Fruit fly (Drosophila melanogaster) whole organism, embryonic: Measurements from ENCODE around the gene CG31675.

Source experiments
- Antp ChIP-seq: fragments of 200-800 bp; sonication (Bioruptor generic); optimal IDR thresholded peaks from 3 replicates; lab custom pipeline; 2016; ENCODE audit warnings: missing biosample characterization, missing genetic modification characterization
- Awh ChIP-seq: fragments of 200-800 bp; sonication (Bioruptor generic); IDR thresholded peaks from 2 replicates; pipeline ENCODE4, ENCODE4 v1.3.6; 2022; ENCODE audit warnings: missing biosample characterization, missing genetic modification characterization
- Bgb ChIP-seq: fragments of 200-800 bp; sonication (Bioruptor generic); IDR thresholded peaks from 2 replicates; pipeline ENCODE4 v1.3.6; 2022; ENCODE audit warnings: missing biosample characterization, missing genetic modification characterization; ENCODE audit not compliant: partially characterized antibody
- CG11247 ChIP-seq: fragments of 200-800 bp; sonication (Bioruptor generic); IDR thresholded peaks from 2 replicates; pipeline ENCODE4 v1.3.6; 2022; ENCODE audit warnings: missing biosample characterization, missing genetic modification characterization
- CG11696 ChIP-seq: fragments of 200-800 bp; sonication (Bioruptor generic); IDR thresholded peaks from 2 replicates; pipeline ENCODE4 v1.3.6; 2022; ENCODE audit warnings: missing biosample characterization, missing genetic modification characterization
- CG12659 ChIP-seq: fragments of 200-800 bp; sonication (Bioruptor generic); optimal IDR thresholded peaks from 3 replicates; lab custom pipeline; 2017; ENCODE audit warnings: mild to moderate bottlenecking, missing biosample characterization, missing genetic modification reagents, missing genetic modification characterization
- CG12744 ChIP-seq: fragments of 200-800 bp; sonication (Bioruptor generic); optimal IDR thresholded peaks from 2 replicates; lab custom pipeline; 2016; ENCODE audit warnings: missing biosample characterization, missing genetic modification characterization
- CG15073 ChIP-seq: fragments of 200-800 bp; sonication (Bioruptor generic); optimal IDR thresholded peaks from 2 replicates; lab custom pipeline; 2016; ENCODE audit warnings: missing biosample characterization, missing genetic modification characterization
- CG15479 ChIP-seq: fragments of 200-800 bp; sonication (Bioruptor generic); optimal IDR thresholded peaks from 3 replicates; lab custom pipeline; 2019; ENCODE audit warnings: missing biosample characterization, mild to moderate bottlenecking, missing genetic modification characterization, moderate library complexity
- CG2199 ChIP-seq: fragments of 200-800 bp; sonication (Bioruptor generic); IDR thresholded peaks from 3 replicates; pipeline ENCODE4 v1.3.6; 2022; ENCODE audit warnings: missing biosample characterization, missing genetic modification characterization
- CG2678 ChIP-seq: fragments of 200-800 bp; sonication (Bioruptor generic); optimal IDR thresholded peaks from 3 replicates; lab custom pipeline; 2019; ENCODE audit warnings: missing biosample characterization, mild to moderate bottlenecking, missing genetic modification characterization, moderate library complexity
- CG30431 ChIP-seq: fragments of 200-800 bp; sonication (Bioruptor generic); optimal IDR thresholded peaks from 2 replicates; lab custom pipeline; 2017; ENCODE audit warnings: missing biosample characterization, missing genetic modification characterization
- CG31365 ChIP-seq: fragments of 200-800 bp; sonication (Bioruptor generic); optimal IDR thresholded peaks from 2 replicates; lab custom pipeline; 2018; ENCODE audit warnings: missing biosample characterization, mild to moderate bottlenecking, missing genetic modification characterization
- CG4282 ChIP-seq: fragments of 200-800 bp; sonication (Bioruptor generic); optimal IDR thresholded peaks from 2 replicates; lab custom pipeline; 2016; ENCODE audit warnings: missing biosample characterization, missing genetic modification characterization
- CG4360 ChIP-seq: fragments of 200-800 bp; sonication (Bioruptor generic); IDR thresholded peaks from 2 replicates; pipeline ENCODE4 v1.3.6; 2022; ENCODE audit warnings: missing biosample characterization, missing genetic modification characterization
- CG6254 ChIP-seq: fragments of 200-800 bp; sonication (Bioruptor generic); optimal IDR thresholded peaks from 3 replicates; lab custom pipeline; 2017; ENCODE audit warnings: mild to moderate bottlenecking, missing biosample characterization, missing genetic modification reagents, missing genetic modification characterization
- CG7357 ChIP-seq: fragments of 200-800 bp; sonication (Bioruptor generic); IDR thresholded peaks from 3 replicates; pipeline ENCODE4 v1.3.6; 2022; ENCODE audit warnings: missing biosample characterization, missing genetic modification characterization
- CG7839 ChIP-seq: fragments of 200-800 bp; sonication (Bioruptor generic); optimal IDR thresholded peaks from 3 replicates; lab custom pipeline; 2018; ENCODE audit warnings: missing biosample characterization, mild to moderate bottlenecking, missing genetic modification characterization, moderate library complexity
- CG7963 ChIP-seq: fragments of 200-800 bp; sonication (Bioruptor generic); IDR thresholded peaks from 3 replicates; pipeline ENCODE4 v1.3.6; 2022; ENCODE audit warnings: missing biosample characterization, missing genetic modification characterization; ENCODE audit not compliant: partially characterized antibody
- CG8478 ChIP-seq: fragments of >200 bp; optimal IDR thresholded peaks from 2 replicates; lab custom pipeline; 2018
- CG9215 ChIP-seq: fragments of 200-800 bp; sonication (Bioruptor generic); IDR thresholded peaks from 2 replicates; pipeline ENCODE4 v1.3.6; 2022; ENCODE audit warnings: missing biosample characterization, missing genetic modification characterization
- CG9727 ChIP-seq: fragments of 200-800 bp; sonication (Bioruptor generic); optimal IDR thresholded peaks from 3 replicates; lab custom pipeline; 2017; ENCODE audit warnings: missing biosample characterization, mild to moderate bottlenecking, missing genetic modification characterization
- Chrac-16 ChIP-seq: fragments of 200-800 bp; sonication (Bioruptor generic); optimal IDR thresholded peaks from 3 replicates; lab custom pipeline; 2016; ENCODE audit warnings: missing biosample characterization, missing genetic modification characterization
- Dfd ChIP-seq, 2 experiments: fragments of >200 bp; optimal IDR thresholded peaks; 2 replicates each; lab custom pipeline; 2017; ENCODE audit warnings: missing biosample characterization in 2 of 2, missing genetic modification characterization in 2 of 2
- Dp ChIP-seq: fragments of 200-800 bp; sonication (Bioruptor generic); optimal IDR thresholded peaks from 2 replicates; lab custom pipeline; 2018; ENCODE audit warnings: missing biosample characterization, mild to moderate bottlenecking, missing genetic modification characterization, moderate library complexity
- Drgx ChIP-seq: fragments of 200-800 bp; sonication (Bioruptor generic); IDR thresholded peaks from 2 replicates; pipeline ENCODE4 v1.3.6; 2022; ENCODE audit warnings: missing biosample characterization, missing genetic modification characterization
- Fer2 ChIP-seq: fragments of 200-800 bp; sonication (Bioruptor generic); optimal IDR thresholded peaks from 2 replicates; lab custom pipeline; 2018; ENCODE audit warnings: missing biosample characterization, mild to moderate bottlenecking, missing genetic modification characterization, moderate library complexity
- Gsc ChIP-seq: fragments of 200-800 bp; sonication (Bioruptor generic); IDR thresholded peaks from 2 replicates; pipeline ENCODE4 v1.3.6; 2022; ENCODE audit warnings: missing biosample characterization, missing genetic modification characterization
- Hr78 ChIP-seq, 2 experiments: fragments of 200-800 bp in 1 of 2; fragments of >200 bp in 1 of 2; sonication (Bioruptor generic) in 1 of 2; optimal IDR thresholded peaks; 2 replicates each; lab custom pipeline; 2017 to 2019; ENCODE audit warnings: missing biosample characterization in 2 of 2, missing genetic modification characterization in 2 of 2, mild to moderate bottlenecking in 1 of 2, moderate library complexity in 1 of 2
- Med ChIP-seq: fragments of 200-800 bp; sonication (Bioruptor generic); peaks from one replicate; lab custom pipeline; 2016; ENCODE audit warnings: missing biosample characterization, missing genetic modification characterization, mild to moderate bottlenecking, inconsistent platforms, moderate library complexity
- Meics ChIP-seq: fragments of 200-800 bp; sonication (Bioruptor generic); optimal IDR thresholded peaks from 2 replicates; lab custom pipeline; 2017; ENCODE audit warnings: missing biosample characterization, mild to moderate bottlenecking, missing genetic modification characterization
- NfI ChIP-seq: fragments of 200-800 bp; sonication (Bioruptor generic); optimal IDR thresholded peaks from 3 replicates; lab custom pipeline; 2018; ENCODE audit warnings: missing biosample characterization, mild to moderate bottlenecking, missing genetic modification characterization, moderate library complexity
- Opbp ChIP-seq: fragments of 200-800 bp; sonication (Bioruptor generic); IDR thresholded peaks from 3 replicates; pipeline ENCODE4 v1.3.6; 2022; ENCODE audit warnings: missing biosample characterization, missing genetic modification characterization; ENCODE audit not compliant: partially characterized antibody
- Ptx1 ChIP-seq: fragments of 200-800 bp; sonication (Bioruptor generic); IDR thresholded peaks from 2 replicates; pipeline ENCODE4 v1.3.6; 2022; ENCODE audit warnings: missing biosample characterization, missing genetic modification characterization
- Tbp ChIP-seq: fragments of >200 bp; optimal IDR thresholded peaks from 2 replicates; lab custom pipeline; 2018; ENCODE audit warnings: missing biosample characterization, missing genetic modification characterization
- Xbp1 ChIP-seq: fragments of 200-800 bp; sonication (Bioruptor generic); optimal IDR thresholded peaks from 3 replicates; lab custom pipeline; 2016; ENCODE audit warnings: missing biosample characterization, mild to moderate bottlenecking, missing genetic modification characterization
- caup ChIP-seq: fragments of 200-800 bp; sonication (Bioruptor generic); optimal IDR thresholded peaks from 3 replicates; lab custom pipeline; 2017; ENCODE audit warnings: missing biosample characterization, mild to moderate bottlenecking, missing genetic modification characterization, moderate library complexity; ENCODE audit not compliant: severe bottlenecking
- disco-r ChIP-seq: fragments of 200-800 bp; sonication (Bioruptor generic); optimal IDR thresholded peaks from 2 replicates; lab custom pipeline; 2016; ENCODE audit warnings: missing biosample characterization, missing genetic modification characterization
- dmrt99B ChIP-seq: fragments of 200-800 bp; sonication (Bioruptor generic); optimal IDR thresholded peaks from 2 replicates; lab custom pipeline; 2018; ENCODE audit warnings: missing biosample characterization, mild to moderate bottlenecking, missing genetic modification characterization, moderate library complexity
- eve ChIP-seq, 2 experiments: fragments of >200 bp; optimal IDR thresholded peaks; 2 replicates each; lab custom pipeline; 2017; ENCODE audit warnings: missing biosample characterization in 2 of 2, missing genetic modification characterization in 2 of 2
- hb ChIP-seq: fragments of 200-800 bp; sonication (Bioruptor generic); IDR thresholded peaks from 3 replicates; pipeline ENCODE4 v1.3.6; 2022; ENCODE audit warnings: missing biosample characterization, missing genetic modification characterization; ENCODE audit not compliant: partially characterized antibody
- insv ChIP-seq, 2 experiments: fragments of 200-800 bp; sonication (Bioruptor generic); optimal IDR thresholded peaks; 3 replicates each; lab custom pipeline; 2016 to 2018; ENCODE audit warnings: missing biosample characterization in 2 of 2, missing genetic modification characterization in 2 of 2
- ranshi ChIP-seq: fragments of 200-800 bp; sonication (Bioruptor generic); IDR thresholded peaks from 2 replicates; pipeline ENCODE4 v1.3.6; 2022; ENCODE audit warnings: missing biosample characterization, missing genetic modification characterization
- run ChIP-seq: fragments of 200-800 bp; sonication (Bioruptor generic); optimal IDR thresholded peaks from 3 replicates; lab custom pipeline; 2018; ENCODE audit warnings: missing biosample characterization, mild to moderate bottlenecking, missing genetic modification characterization
- shn ChIP-seq: fragments of 200-800 bp; sonication (Bioruptor generic); optimal IDR thresholded peaks from 3 replicates; lab custom pipeline; 2016; ENCODE audit warnings: missing biosample characterization, missing genetic modification characterization
- slbo ChIP-seq: fragments of 200-800 bp; sonication (Bioruptor generic); IDR thresholded peaks from 2 replicates; pipeline ENCODE4 v1.3.6; 2022; ENCODE audit warnings: missing biosample characterization, missing genetic modification characterization
- slou ChIP-seq: fragments of 200-800 bp; sonication (Bioruptor generic); optimal IDR thresholded peaks from 3 replicates; lab custom pipeline; 2016; ENCODE audit warnings: missing biosample characterization, missing genetic modification characterization
- sqz ChIP-seq: fragments of 200-800 bp; sonication (Bioruptor generic); optimal IDR thresholded peaks from 3 replicates; lab custom pipeline; 2018; ENCODE audit warnings: missing biosample characterization, mild to moderate bottlenecking, missing genetic modification characterization
- zfh1 ChIP-seq: fragments of 200-800 bp; sonication (Bioruptor generic); IDR thresholded peaks from 3 replicates; pipeline ENCODE4 v1.3.6; 2022; ENCODE audit warnings: missing biosample characterization, missing genetic modification characterization

Gene CG31675

DNA sequence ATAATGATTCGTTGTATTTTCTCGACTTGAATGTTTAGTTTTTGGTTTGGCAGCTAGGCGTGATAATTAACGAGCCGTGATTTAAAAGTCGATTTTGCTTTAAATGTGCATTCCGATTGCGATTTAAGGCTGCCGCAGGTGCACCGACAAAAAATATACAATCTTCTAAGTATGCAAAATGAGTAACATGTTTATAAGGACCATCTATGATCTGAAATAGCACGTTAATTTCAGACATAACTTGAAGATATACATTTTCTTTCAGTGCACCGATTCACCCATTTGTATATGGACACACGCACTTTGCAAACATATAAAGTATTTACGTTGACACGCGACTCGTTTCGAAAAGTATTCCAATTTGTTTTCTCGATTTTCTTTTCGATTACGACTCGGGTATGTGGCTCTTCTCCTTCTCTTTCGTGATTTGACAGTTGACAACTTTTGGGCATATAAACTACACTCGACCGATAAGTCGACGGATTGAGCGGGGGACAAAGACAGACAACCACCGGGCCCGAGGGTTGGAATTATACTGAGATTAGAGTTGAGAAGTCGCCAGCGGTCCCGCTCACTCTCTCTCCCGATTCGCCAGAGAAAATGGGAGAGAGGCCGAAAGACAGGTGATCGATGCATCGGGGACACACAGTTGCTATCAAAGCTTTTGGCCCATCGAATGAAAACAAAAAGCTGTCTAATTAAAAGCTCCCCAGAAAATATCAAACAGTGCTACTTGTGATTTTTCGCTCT is 22.5 kb downstream of the CG31675 start (continued):
- no peak for TF ChIP-seq Chrac-16
- TF ChIP-seq Tbp = no peak
- no peak for TF ChIP-seq CG11696 (GFP tag; lab: Robert Waterston, UW)
- TF ChIP-seq dmrt99B (tag; lab: Kevin White, UChicago) = peak; percentile 65
- no peak for TF ChIP-seq sqz
- peak; percentile 26; the same call in 1 of the 2 replicates for TF ChIP-seq Bgb
- no peak for TF ChIP-seq insv (GFP tag; optimal IDR thresholded peaks at IDR 0.05; lab: Kevin White, UChicago)
- no peak for TF ChIP-seq Gsc
- peak; percentile 37 for TF ChIP-seq CG2678 (tag; lab: Kevin White, UChicago)
- peak; percentile 14 for TF ChIP-seq Meics (GFP tag; lab: Kevin White, UChicago)
- peak; percentile 8 for TF ChIP-seq CG6254 (GFP tag; lab: Kevin White, UChicago)
- peak; percentile 48; the same call in 1 of the 2 replicates for TF ChIP-seq Drgx (GFP tag; lab: Robert Waterston, UW)
- no peak for TF ChIP-seq CG7357
- TF ChIP-seq CG8478 (lab: Kevin White, UChicago) = no peak
- peak; percentile 24 for TF ChIP-seq CG12659 (GFP tag; lab: Kevin White, UChicago)
- no peak for TF ChIP-seq CG11247 (GFP tag; lab: Robert Waterston, UW)
- TF ChIP-seq CG30431 (GFP tag; lab: Kevin White, UChicago) = no peak
- TF ChIP-seq Antp (GFP tag; lab: Kevin White, UChicago) = no peak
- TF ChIP-seq CG7963 (GFP tag; lab: Robert Waterston, UW) = no peak
- TF ChIP-seq slbo = peak; percentile 34; the same call in 1 of the 2 replicates
- no peak for TF ChIP-seq NfI (GFP tag; lab: Kevin White, UChicago)
- TF ChIP-seq run (tag; lab: Kevin White, UChicago) = peak; percentile 55
- no peak for TF ChIP-seq CG4282 (GFP tag; lab: Kevin White, UChicago)
- no peak for TF ChIP-seq CG9215
- peak; percentile 36; the same call in 1 of the 2 replicates for TF ChIP-seq Ptx1 (GFP tag; lab: Robert Waterston, UW)
- TF ChIP-seq CG31365 (tag; lab: Kevin White, UChicago) = peak; percentile 3
- TF ChIP-seq Opbp (GFP tag; lab: Robert Waterston, UW) = no peak
- TF ChIP-seq CG15073 = no peak
- TF ChIP-seq zfh1 (GFP tag; lab: Robert Waterston, UW) = no peak
- peak; percentile 40 for TF ChIP-seq CG9727 (GFP tag; lab: Kevin White, UChicago)
- TF ChIP-seq CG15479 = no peak
- TF ChIP-seq Med (GFP tag; lab: Kevin White, UChicago) = peak; percentile 77
- no peak for TF ChIP-seq hb (GFP tag; lab: Robert Waterston, UW)
- peak; percentile 5 for TF ChIP-seq caup (GFP tag; lab: Kevin White, UChicago)
- peak; percentile 21; the same call in 1 of the 2 replicates for TF ChIP-seq ranshi
- TF ChIP-seq Hr78 (GFP tag; optimal IDR thresholded peaks at IDR 0.05; lab: Kevin White, UChicago) = peak in 1 of 2 experiments; percentile 29
- TF ChIP-seq CG7839 (tag; lab: Kevin White, UChicago) = peak; percentile 32
- peak; percentile 26 for TF ChIP-seq Xbp1 (GFP tag; lab: Kevin White, UChicago)
- TF ChIP-seq CG2199 = no peak
- peak in 1 of 2 experiments; percentile 92 for TF ChIP-seq eve (GFP tag; optimal IDR thresholded peaks at IDR 0.05; lab: Kevin White, UChicago)
- TF ChIP-seq Awh = peak; percentile 25
- no peak for TF ChIP-seq Dp (GFP tag; lab: Kevin White, UChicago)
- TF ChIP-seq Dfd (GFP tag; optimal IDR thresholded peaks at IDR 0.05; lab: Kevin White, UChicago) = no peak
- TF ChIP-seq CG12744 (GFP tag; lab: Kevin White, UChicago) = no peak
- TF ChIP-seq shn (GFP tag; lab: Kevin White, UChicago) = peak; percentile 42
- no peak for TF ChIP-seq CG4360 (GFP tag; lab: Robert Waterston, UW)
- TF ChIP-seq slou = no peak
- TF ChIP-seq Fer2 = no peak
- TF ChIP-seq disco-r (GFP tag; lab: Kevin White, UChicago) = no peak
